Fruit fly (Drosophila melanogaster): Measurements from ENCODE around the gene CG14085.

Gene CG14085

dm6 chr3L:19263480-19264140 is 5.5 kb upstream of the CG14085 start, which contains the start of the genes CG42374 and Mettl5:
CG42374 (plus strand) TSS chr3L:19263766.
Mettl5 (plus strand) TSS chr3L:19263766.
- TF ChIP-seq CG15710 (tag; optimal IDR thresholded peaks at IDR 0.05) (peak; percentile 33), CG4496 (GFP tag; IDR thresholded peaks at IDR 0.05) (peak; percentile 49; the same call in 1 of the 3 replicates), Snoo (tag; optimal IDR thresholded peaks at IDR 0.05) (peak; percentile 35), CG8159 (tag; optimal IDR thresholded peaks at IDR 0.05) (peak; percentile 52), CG17806 (tag; optimal IDR thresholded peaks at IDR 0.05) (peak; percentile 34), CG14655 (GFP tag; optimal IDR thresholded peaks at IDR 0.05) (no peak), CG12605 (GFP tag; IDR thresholded peaks at IDR 0.05) (peak; percentile 65; the same call in 1 of the 2 replicates), CG13204 (GFP tag; optimal IDR thresholded peaks at IDR 0.05) (no peak), Ets98B (GFP tag; IDR thresholded peaks at IDR 0.05) (peak; percentile 46; the same call in 1 of the 2 replicates), Pif1B (GFP tag; optimal IDR thresholded peaks at IDR 0.05) (peak; percentile 27), D1 (tag; optimal IDR thresholded peaks at IDR 0.05) (no peak), CG9948 (tag; optimal IDR thresholded peaks at IDR 0.05) (peak; percentile 33), CG8301 (tag; optimal IDR thresholded peaks at IDR 0.05) (peak; percentile 44), Pif1A (GFP tag; optimal IDR thresholded peaks at IDR 0.05) (peak; percentile 30)

- TF ChIP-seq CG8301 (tag; optimal IDR thresholded peaks at IDR 0.05) = peak; percentile 46
- peak; percentile 72 for TF ChIP-seq Ets98B (GFP tag; IDR thresholded peaks at IDR 0.05)
- TF ChIP-seq rn (GFP tag; IDR thresholded peaks at IDR 0.05) = no peak
- TF ChIP-seq gl (tag; optimal IDR thresholded peaks at IDR 0.05) = peak; percentile 7
- TF ChIP-seq Pif1B (GFP tag; optimal IDR thresholded peaks at IDR 0.05) = peak; percentile 20
- TF ChIP-seq CG4496 (GFP tag; IDR thresholded peaks at IDR 0.05) = peak; percentile 85
- peak; percentile 54 for TF ChIP-seq CG17806 (tag; optimal IDR thresholded peaks at IDR 0.05)
- peak; percentile 68; the same call in 1 of the 2 replicates for TF ChIP-seq CG32121 (GFP tag; IDR thresholded peaks at IDR 0.05)
- peak; percentile 48; the same call in 1 of the 3 replicates for TF ChIP-seq fd96Ca (GFP tag; IDR thresholded peaks at IDR 0.05)
- peak; percentile 2 for TF ChIP-seq Snoo (tag; optimal IDR thresholded peaks at IDR 0.05)
- peak; percentile 24 for TF ChIP-seq EcR (GFP tag; optimal IDR thresholded peaks at IDR 0.05)
- TF ChIP-seq CG34367 (tag; optimal IDR thresholded peaks at IDR 0.05) = peak; percentile 40
- no peak for TF ChIP-seq D1 (tag; optimal IDR thresholded peaks at IDR 0.05)
- TF ChIP-seq CG8159 (tag; optimal IDR thresholded peaks at IDR 0.05) = peak; percentile 69
- TF ChIP-seq CG12605 (GFP tag; IDR thresholded peaks at IDR 0.05) = peak; percentile 38; the same call in 1 of the 2 replicates
- peak; percentile 15 for TF ChIP-seq Pif1A (GFP tag; optimal IDR thresholded peaks at IDR 0.05)
- TF ChIP-seq CG9948 (tag; optimal IDR thresholded peaks at IDR 0.05) = peak; percentile 40
- no peak for TF ChIP-seq CG13204 (GFP tag; optimal IDR thresholded peaks at IDR 0.05)
- peak; percentile 62 for TF ChIP-seq CG14655 (GFP tag; optimal IDR thresholded peaks at IDR 0.05)
- TF ChIP-seq CG10348 (GFP tag; IDR thresholded peaks at IDR 0.05) = no peak
- TF ChIP-seq CG15710 (tag; optimal IDR thresholded peaks at IDR 0.05) = peak; percentile 64
Measured at dm6 chr3L:19264141-19264487, 5.0 kb upstream of the CG14085 start, which contains the start of gene Max. Max (minus strand) TSS chr3L:19264184.

dm6 chr3L:19265761-19266160 is 3.4 kb upstream of the CG14085 start, which contains the start of gene CG45081:
CG45081 (plus strand) TSS chr3L:19266061.
- TF ChIP-seq fd96Ca (GFP tag; IDR thresholded peaks at IDR 0.05) (no peak), rn (GFP tag; IDR thresholded peaks at IDR 0.05) (no peak), CG8301 (tag; optimal IDR thresholded peaks at IDR 0.05) (no peak), CG14655 (GFP tag; optimal IDR thresholded peaks at IDR 0.05) (no peak), CG34367 (tag; optimal IDR thresholded peaks at IDR 0.05) (no peak), CG17806 (tag; optimal IDR thresholded peaks at IDR 0.05) (no peak), CG13204 (GFP tag; optimal IDR thresholded peaks at IDR 0.05) (no peak), CG4496 (GFP tag; IDR thresholded peaks at IDR 0.05) (no peak), D1 (tag; optimal IDR thresholded peaks at IDR 0.05) (no peak), CG10348 (GFP tag; IDR thresholded peaks at IDR 0.05) (no peak)

- TF ChIP-seq CG17806 (tag; optimal IDR thresholded peaks at IDR 0.05) = no peak
- TF ChIP-seq rn (GFP tag; IDR thresholded peaks at IDR 0.05) = no peak
- no peak for TF ChIP-seq CG9948 (tag; optimal IDR thresholded peaks at IDR 0.05)
- TF ChIP-seq CG14655 (GFP tag; optimal IDR thresholded peaks at IDR 0.05) = no peak
- no peak for TF ChIP-seq CG8301 (tag; optimal IDR thresholded peaks at IDR 0.05)
- no peak for TF ChIP-seq CG10348 (GFP tag; IDR thresholded peaks at IDR 0.05)
- TF ChIP-seq CG4496 (GFP tag; IDR thresholded peaks at IDR 0.05) = no peak
- no peak for TF ChIP-seq Pif1B (GFP tag; optimal IDR thresholded peaks at IDR 0.05)
- no peak for TF ChIP-seq CG13204 (GFP tag; optimal IDR thresholded peaks at IDR 0.05)
- TF ChIP-seq CG8159 (tag; optimal IDR thresholded peaks at IDR 0.05) = no peak
- no peak for TF ChIP-seq EcR (GFP tag; optimal IDR thresholded peaks at IDR 0.05)
- no peak for TF ChIP-seq gl (tag; optimal IDR thresholded peaks at IDR 0.05)
- TF ChIP-seq CG12605 (GFP tag; IDR thresholded peaks at IDR 0.05) = no peak
- no peak for TF ChIP-seq Pif1A (GFP tag; optimal IDR thresholded peaks at IDR 0.05)
- no peak for TF ChIP-seq CG15710 (tag; optimal IDR thresholded peaks at IDR 0.05)
- TF ChIP-seq Ets98B (GFP tag; IDR thresholded peaks at IDR 0.05) = no peak
- no peak for TF ChIP-seq CG32121 (GFP tag; IDR thresholded peaks at IDR 0.05)
- TF ChIP-seq Snoo (tag; optimal IDR thresholded peaks at IDR 0.05) = no peak
Measured at dm6 chr3L:19270542-19270941, 1.4 kb downstream of the CG14085 start, which contains the start of gene CG14088. CG14088 (minus strand) TSS chr3L:19270642.

dm6 chr3L:19275491-19275890 is 6.3 kb downstream of the CG14085 start, which contains the start of gene CG14086:
CG14086 (plus strand) TSS chr3L:19275791.
- TF ChIP-seq CG10348 (GFP tag; IDR thresholded peaks at IDR 0.05) (no peak), CG13204 (GFP tag; optimal IDR thresholded peaks at IDR 0.05) (no peak), rn (GFP tag; IDR thresholded peaks at IDR 0.05) (no peak), Pif1B (GFP tag; optimal IDR thresholded peaks at IDR 0.05) (no peak), Snoo (tag; optimal IDR thresholded peaks at IDR 0.05) (no peak), CG8159 (tag; optimal IDR thresholded peaks at IDR 0.05) (no peak), CG9948 (tag; optimal IDR thresholded peaks at IDR 0.05) (no peak), CG4496 (GFP tag; IDR thresholded peaks at IDR 0.05) (no peak), Ets98B (GFP tag; IDR thresholded peaks at IDR 0.05) (no peak), CG17806 (tag; optimal IDR thresholded peaks at IDR 0.05) (no peak), fd96Ca (GFP tag; IDR thresholded peaks at IDR 0.05) (no peak), CG32121 (GFP tag; IDR thresholded peaks at IDR 0.05) (no peak), CG14655 (GFP tag; optimal IDR thresholded peaks at IDR 0.05) (no peak), Pif1A (GFP tag; optimal IDR thresholded peaks at IDR 0.05) (no peak)
